Fruit fly (Drosophila melanogaster) whole organism, embryonic: ENCODE results near the gene rush.

Experiments used
- Atf3 ChIP-seq: fragments of 200-800 bp; sonication (Bioruptor generic); optimal IDR thresholded peaks from 3 replicates; lab custom pipeline; 2016; ENCODE audit warnings: missing biosample characterization, missing genetic modification characterization
- CG11085 ChIP-seq: fragments of 200-800 bp; sonication (Bioruptor generic); IDR thresholded peaks from 2 replicates; pipeline ENCODE4 v1.3.6; 2022; ENCODE audit warnings: missing biosample characterization, missing genetic modification characterization
- CG11398 ChIP-seq: fragments of 200-800 bp; sonication (Bioruptor generic); optimal IDR thresholded peaks from 2 replicates; lab custom pipeline; 2016; ENCODE audit warnings: missing biosample characterization, missing genetic modification characterization
- CG11723 ChIP-seq: fragments of 200-800 bp; sonication (Bioruptor generic); optimal IDR thresholded peaks from 2 replicates; lab custom pipeline; 2017; ENCODE audit warnings: missing biosample characterization, mild to moderate bottlenecking, missing genetic modification characterization
- CG12071 ChIP-seq: fragments of 200-800 bp; sonication (Bioruptor generic); optimal IDR thresholded peaks from 3 replicates; lab custom pipeline; 2018; ENCODE audit warnings: missing biosample characterization, mild to moderate bottlenecking, missing genetic modification characterization
- CG12299 ChIP-seq: fragments of 200-800 bp; sonication (Bioruptor generic); optimal IDR thresholded peaks from 2 replicates; lab custom pipeline; 2018; ENCODE audit warnings: missing biosample characterization, mild to moderate bottlenecking, missing genetic modification characterization
- CG13287 ChIP-seq: fragments of 200-800 bp; sonication (Bioruptor generic); IDR thresholded peaks from 2 replicates; pipeline ENCODE4 v1.3.6; 2022; ENCODE audit warnings: missing biosample characterization, missing genetic modification characterization; ENCODE audit not compliant: partially characterized antibody
- CG13624 ChIP-seq: fragments of 200-800 bp; sonication (Bioruptor generic); optimal IDR thresholded peaks from 2 replicates; lab custom pipeline; 2016; ENCODE audit warnings: missing biosample characterization, missing genetic modification characterization
- CG1602 ChIP-seq: fragments of 200-800 bp; sonication (Bioruptor generic); optimal IDR thresholded peaks from 3 replicates; lab custom pipeline; 2016; ENCODE audit warnings: missing biosample characterization, missing genetic modification characterization
- CG16815 ChIP-seq: fragments of 200-800 bp; sonication (Bioruptor generic); optimal IDR thresholded peaks from 3 replicates; lab custom pipeline; 2017; ENCODE audit warnings: missing biosample characterization, mild to moderate bottlenecking, missing genetic modification characterization
- CG16863 ChIP-seq: fragments of 200-800 bp; sonication (Bioruptor generic); optimal IDR thresholded peaks from 3 replicates; lab custom pipeline; 2016; ENCODE audit warnings: missing biosample characterization, missing genetic modification characterization
- CG17802 ChIP-seq: fragments of 200-800 bp; sonication (Bioruptor generic); optimal IDR thresholded peaks from 2 replicates; lab custom pipeline; 2018; ENCODE audit warnings: missing biosample characterization, mild to moderate bottlenecking, missing genetic modification characterization, moderate library complexity
- CG1792 ChIP-seq: fragments of 200-800 bp; sonication (Bioruptor generic); optimal IDR thresholded peaks from 2 replicates; lab custom pipeline; 2016; ENCODE audit warnings: missing biosample characterization, missing genetic modification characterization
- CG32772 ChIP-seq: fragments of 200-800 bp; sonication (Bioruptor generic); IDR thresholded peaks from 2 replicates; pipeline ENCODE4 v1.3.6; 2022; ENCODE audit warnings: missing biosample characterization, missing genetic modification characterization
- CG34376 ChIP-seq: fragments of 200-800 bp; sonication (Bioruptor generic); optimal IDR thresholded peaks from 2 replicates; lab custom pipeline; 2018; ENCODE audit warnings: missing biosample characterization, mild to moderate bottlenecking, missing genetic modification characterization
- CG4820 ChIP-seq: fragments of 200-800 bp; sonication (Bioruptor generic); optimal IDR thresholded peaks from 3 replicates; lab custom pipeline; 2016; ENCODE audit warnings: missing biosample characterization, missing genetic modification characterization
- CG7963 ChIP-seq: fragments of 200-800 bp; sonication (Bioruptor generic); IDR thresholded peaks from 3 replicates; pipeline ENCODE4 v1.3.6; 2022; ENCODE audit warnings: missing biosample characterization, missing genetic modification characterization; ENCODE audit not compliant: partially characterized antibody
- CG9437 ChIP-seq: fragments of 200-800 bp; sonication (Bioruptor generic); optimal IDR thresholded peaks from 2 replicates; lab custom pipeline; 2018; ENCODE audit warnings: missing biosample characterization, mild to moderate bottlenecking, missing genetic modification characterization
- D ChIP-seq, 2 experiments: fragments of 200-800 bp in 1 of 2; fragments of >200 bp in 1 of 2; sonication (Bioruptor generic) in 1 of 2; optimal IDR thresholded peaks; 2 replicates in 1 of 2; 3 replicates in 1 of 2; lab custom pipeline; 2017; ENCODE audit warnings: mild to moderate bottlenecking in 1 of 2, missing biosample characterization in 1 of 2, missing genetic modification characterization in 1 of 2, missing genetic modification reagents in 1 of 2
- Gug ChIP-seq: fragments of 200-800 bp; sonication (Bioruptor generic); IDR thresholded peaks from 4 replicates; pipeline ENCODE4 v1.3.6; 2022; ENCODE audit warnings: missing biosample characterization, missing genetic modification characterization
- H2.0 ChIP-seq: fragments of 200-800 bp; sonication (Bioruptor generic); IDR thresholded peaks from 2 replicates; pipeline ENCODE4 v1.3.6; 2022; ENCODE audit warnings: missing biosample characterization, missing genetic modification characterization
- HLH3B ChIP-seq: fragments of 200-800 bp; sonication (Bioruptor generic); IDR thresholded peaks from 2 replicates; pipeline ENCODE4 v1.3.6; 2022; ENCODE audit warnings: missing biosample characterization, missing genetic modification characterization
- HLH54F ChIP-seq: fragments of 200-800 bp; sonication (Bioruptor generic); optimal IDR thresholded peaks from 3 replicates; lab custom pipeline; 2016; ENCODE audit warnings: missing biosample characterization, missing genetic modification characterization
- HmgD ChIP-seq: fragments of 200-800 bp; sonication (Bioruptor generic); optimal IDR thresholded peaks from 3 replicates; lab custom pipeline; 2016; ENCODE audit warnings: missing biosample characterization, missing genetic modification characterization
- Hmr ChIP-seq: fragments of 200-800 bp; sonication (Bioruptor generic); optimal IDR thresholded peaks from 3 replicates; lab custom pipeline; 2017; ENCODE audit warnings: mild to moderate bottlenecking, missing biosample characterization, missing genetic modification reagents, missing genetic modification characterization
- Lpt ChIP-seq: fragments of >200 bp; optimal IDR thresholded peaks from 2 replicates; lab custom pipeline; 2018; ENCODE audit warnings: missing biosample characterization, missing genetic modification characterization
- Poxn ChIP-seq: fragments of 200-800 bp; sonication (Bioruptor generic); IDR thresholded peaks from 2 replicates; pipeline ENCODE4 v1.3.6; 2022; ENCODE audit warnings: missing biosample characterization, missing genetic modification characterization
- Six4 ChIP-seq: fragments of 200-800 bp; sonication (Bioruptor generic); optimal IDR thresholded peaks from 2 replicates; lab custom pipeline; 2016; ENCODE audit warnings: missing biosample characterization, missing genetic modification characterization
- Stat92E ChIP-seq, 3 experiments: fragments of >200 bp in 2 of 3; fragments of 200-800 bp in 1 of 3; sonication (Bioruptor generic) in 1 of 3; optimal IDR thresholded peaks; 2 replicates each; lab custom pipeline; 2017 to 2019; ENCODE audit warnings: missing biosample characterization in 3 of 3, missing genetic modification characterization in 3 of 3, mild to moderate bottlenecking in 1 of 3, moderate library complexity in 1 of 3
- Vsx1 ChIP-seq: fragments of 200-800 bp; sonication (Bioruptor generic); optimal IDR thresholded peaks from 2 replicates; lab custom pipeline; 2017; ENCODE audit warnings: missing biosample characterization, mild to moderate bottlenecking, missing genetic modification characterization, missing genetic modification reagents
- YL-1 ChIP-seq: fragments of 200-800 bp; sonication (Bioruptor generic); optimal IDR thresholded peaks from 3 replicates; lab custom pipeline; 2017; ENCODE audit warnings: missing biosample characterization, mild to moderate bottlenecking, missing genetic modification characterization
- ato ChIP-seq: fragments of 200-800 bp; sonication (Bioruptor generic); IDR thresholded peaks from 2 replicates; pipeline ENCODE4 v1.3.6; 2022; ENCODE audit warnings: missing biosample characterization, missing genetic modification characterization; ENCODE audit not compliant: partially characterized antibody
- cas ChIP-seq: fragments of 200-800 bp; sonication (Bioruptor generic); IDR thresholded peaks from 2 replicates; pipeline ENCODE4 v1.3.6; 2022; ENCODE audit warnings: missing biosample characterization, missing genetic modification characterization
- crc ChIP-seq: fragments of 200-800 bp; sonication (Bioruptor generic); optimal IDR thresholded peaks from 2 replicates; lab custom pipeline; 2016; ENCODE audit warnings: missing biosample characterization, missing genetic modification characterization
- danr ChIP-seq: fragments of 200-800 bp; sonication (Bioruptor generic); IDR thresholded peaks from 2 replicates; pipeline ENCODE4 v1.3.6; 2022; ENCODE audit warnings: missing biosample characterization, missing genetic modification characterization
- dimm ChIP-seq: fragments of 200-800 bp; sonication (Bioruptor generic); IDR thresholded peaks from 2 replicates; pipeline ENCODE4 v1.3.6; 2022; ENCODE audit warnings: missing biosample characterization, missing genetic modification characterization
- dmrt11E ChIP-seq: fragments of 200-800 bp; sonication (Bioruptor generic); optimal IDR thresholded peaks from 3 replicates; lab custom pipeline; 2018; ENCODE audit warnings: missing biosample characterization, mild to moderate bottlenecking, missing genetic modification characterization, moderate library complexity
- en ChIP-seq: fragments of 200-800 bp; sonication (Bioruptor generic); optimal IDR thresholded peaks from 2 replicates; lab custom pipeline; 2016; ENCODE audit warnings: missing biosample characterization, missing genetic modification characterization
- exex ChIP-seq: fragments of 200-800 bp; sonication (Bioruptor generic); optimal IDR thresholded peaks from 4 replicates; lab custom pipeline; 2018; ENCODE audit warnings: missing biosample characterization, mild to moderate bottlenecking, missing genetic modification characterization, moderate library complexity
- gcm ChIP-seq: fragments of 200-800 bp; sonication (Bioruptor generic); optimal IDR thresholded peaks from 2 replicates; lab custom pipeline; 2019; ENCODE audit warnings: missing biosample characterization, mild to moderate bottlenecking, missing genetic modification characterization, moderate library complexity
- hb ChIP-seq: fragments of 200-800 bp; sonication (Bioruptor generic); IDR thresholded peaks from 3 replicates; pipeline ENCODE4 v1.3.6; 2022; ENCODE audit warnings: missing biosample characterization, missing genetic modification characterization; ENCODE audit not compliant: partially characterized antibody
- her ChIP-seq: fragments of 200-800 bp; sonication (Bioruptor generic); optimal IDR thresholded peaks from 2 replicates; lab custom pipeline; 2016; ENCODE audit warnings: missing biosample characterization, missing genetic modification characterization
- jing ChIP-seq: fragments of 200-800 bp; sonication (Bioruptor generic); optimal IDR thresholded peaks from 2 replicates; lab custom pipeline; 2018; ENCODE audit warnings: missing biosample characterization, mild to moderate bottlenecking, missing genetic modification characterization
- prd ChIP-seq, 3 experiments: fragments of >200 bp in 2 of 3; fragments of 200-800 bp in 1 of 3; sonication (Bioruptor generic) in 1 of 3; optimal IDR thresholded peaks in 2 of 3; IDR thresholded peaks in 1 of 3; 2 replicates in 2 of 3; 3 replicates in 1 of 3; pipeline versions ENCODE4 v1.3.6 to Lab custom; 2017 to 2022; ENCODE audit warnings: missing biosample characterization in 1 of 3, missing genetic modification characterization in 1 of 3
- rib ChIP-seq: fragments of 200-800 bp; sonication (Bioruptor generic); IDR thresholded peaks from 2 replicates; pipeline ENCODE4 v1.3.6; 2022; ENCODE audit warnings: missing biosample characterization, missing genetic modification characterization
- sd ChIP-seq: fragments of 200-800 bp; sonication (Bioruptor generic); optimal IDR thresholded peaks from 3 replicates; lab custom pipeline; 2018; ENCODE audit warnings: missing biosample characterization, mild to moderate bottlenecking, missing genetic modification characterization, moderate library complexity
- sens-2 ChIP-seq: fragments of 200-800 bp; sonication (Bioruptor generic); IDR thresholded peaks from 2 replicates; pipeline ENCODE4 v1.3.6; 2022; ENCODE audit warnings: missing biosample characterization, missing genetic modification characterization
- ssp ChIP-seq: fragments of 200-800 bp; sonication (Bioruptor generic); IDR thresholded peaks from 2 replicates; pipeline ENCODE4 v1.3.6; 2022; ENCODE audit warnings: missing biosample characterization, missing genetic modification characterization
- tup ChIP-seq: fragments of 200-800 bp; sonication (Bioruptor generic); optimal IDR thresholded peaks from 2 replicates; lab custom pipeline; 2016; ENCODE audit warnings: missing biosample characterization, mild to moderate bottlenecking, missing genetic modification characterization, moderate library complexity
- tx ChIP-seq: fragments of 200-800 bp; sonication (Bioruptor generic); optimal IDR thresholded peaks from 2 replicates; lab custom pipeline; 2016; ENCODE audit warnings: missing biosample characterization, missing genetic modification characterization

rush gene

DNA sequence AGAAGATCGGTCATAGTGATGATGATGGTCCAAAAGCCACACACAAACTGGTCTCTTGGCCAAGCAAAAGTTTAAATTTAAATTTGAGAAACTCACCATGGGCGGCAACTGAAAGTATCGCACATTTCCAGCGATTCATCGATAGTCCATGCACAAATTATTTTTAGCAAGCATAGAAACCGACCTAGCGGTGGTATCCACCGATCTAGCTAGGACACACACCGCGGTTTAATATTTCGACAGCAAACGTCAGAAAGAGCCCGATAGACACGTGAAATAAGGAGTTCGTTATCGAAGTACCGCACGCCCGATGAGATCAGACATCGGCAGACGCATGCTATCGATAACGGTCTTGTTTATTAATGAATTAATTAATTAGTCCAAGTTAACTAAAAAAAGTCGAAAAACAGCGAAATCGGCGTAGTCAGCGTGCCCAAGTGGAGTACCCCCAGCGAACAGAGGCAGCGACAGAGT is 34.4 kb downstream of the rush start, which contains the start of gene CG14795 (continued):
- TF ChIP-seq tup (GFP tag; lab: Kevin White, UChicago): no peak
- no peak for TF ChIP-seq Six4 (GFP tag; lab: Kevin White, UChicago)
- no peak for TF ChIP-seq tx (GFP tag; lab: Kevin White, UChicago)
- TF ChIP-seq CG9437: no peak
- peak; percentile 8 for TF ChIP-seq dmrt11E (tag; lab: Kevin White, UChicago)
- TF ChIP-seq CG1602 (GFP tag; lab: Kevin White, UChicago): no peak
- 0 out of 2 replicates have a peak, but pooled peaks have one; percentile 28 for TF ChIP-seq ssp (GFP tag; lab: Robert Waterston, UW)
- TF ChIP-seq CG11085 (GFP tag; lab: Robert Waterston, UW): no peak
- peak; percentile 96 for TF ChIP-seq hb
- TF ChIP-seq CG12071: no peak
- TF ChIP-seq jing (GFP tag; lab: Kevin White, UChicago): no peak
- TF ChIP-seq HmgD (GFP tag; lab: Kevin White, UChicago): peak; percentile 84
- peak; percentile 80 for TF ChIP-seq Hmr (GFP tag; lab: Kevin White, UChicago)
- peak; percentile 29 for TF ChIP-seq YL-1
- peak; percentile 97 for TF ChIP-seq CG13287 (GFP tag; lab: Robert Waterston, UW)
- TF ChIP-seq Poxn (GFP tag; lab: Robert Waterston, UW): no peak
- TF ChIP-seq ato (GFP tag; lab: Robert Waterston, UW): peak; percentile 83
- no peak for TF ChIP-seq dimm (GFP tag; lab: Robert Waterston, UW)
- no peak for TF ChIP-seq D (optimal IDR thresholded peaks at IDR 0.05; lab: Kevin White, UChicago)
- TF ChIP-seq D (GFP tag; optimal IDR thresholded peaks at IDR 0.05; lab: Kevin White, UChicago): no peak
- no peak for TF ChIP-seq prd (optimal IDR thresholded peaks at IDR 0.05; lab: Kevin White, UChicago)
- TF ChIP-seq prd (GFP tag; IDR thresholded peaks at IDR 0.05; lab: Robert Waterston, UW): peak; percentile 5; the same call in 1 of the 3 replicates
- TF ChIP-seq Gug (GFP tag; lab: Robert Waterston, UW): peak; percentile 12; the same call in 1 of the 4 replicates
- TF ChIP-seq crc (GFP tag; lab: Kevin White, UChicago): no peak
- no peak for TF ChIP-seq H2.0 (GFP tag; lab: Robert Waterston, UW)
- TF ChIP-seq CG32772 (GFP tag; lab: Robert Waterston, UW): no peak
- peak; percentile 48; the same call in 1 of the 2 replicates for TF ChIP-seq cas (GFP tag; lab: Robert Waterston, UW)
- peak; percentile 78 for TF ChIP-seq her
- no peak for TF ChIP-seq rib (GFP tag; lab: Robert Waterston, UW)
- TF ChIP-seq HLH54F: peak; percentile 36
- TF ChIP-seq CG11398 (GFP tag; lab: Kevin White, UChicago): no peak
- TF ChIP-seq CG34376: no peak
- TF ChIP-seq CG11723 (GFP tag; lab: Kevin White, UChicago): no peak
- TF ChIP-seq CG17802 (tag; lab: Kevin White, UChicago): peak; percentile 31
- TF ChIP-seq danr (GFP tag; lab: Robert Waterston, UW): no peak
- TF ChIP-seq CG4820: no peak
- TF ChIP-seq sens-2 (GFP tag; lab: Robert Waterston, UW): no peak
- TF ChIP-seq Vsx1 (GFP tag; lab: Kevin White, UChicago): no peak
- TF ChIP-seq en (GFP tag; lab: Kevin White, UChicago): no peak
- peak; percentile 31 for TF ChIP-seq exex (tag; lab: Kevin White, UChicago)
- peak; percentile 60 for TF ChIP-seq CG13624 (GFP tag; lab: Kevin White, UChicago)
- no peak for TF ChIP-seq Lpt (GFP tag; lab: Kevin White, UChicago)
- TF ChIP-seq gcm: no peak
- TF ChIP-seq CG16863: no peak
- peak in 1 of 3 experiments; percentile 49 for TF ChIP-seq Stat92E (GFP tag; optimal IDR thresholded peaks at IDR 0.05; lab: Kevin White, UChicago)
- no peak for TF ChIP-seq HLH3B
- TF ChIP-seq CG12299 (tag; lab: Kevin White, UChicago): peak; percentile 52
- peak; percentile 67 for TF ChIP-seq sd (tag; lab: Kevin White, UChicago)
- TF ChIP-seq CG16815 (GFP tag; lab: Kevin White, UChicago): no peak
- peak; percentile 66 for TF ChIP-seq CG1792 (GFP tag; lab: Kevin White, UChicago)
- peak; percentile 90 for TF ChIP-seq CG7963 (GFP tag; lab: Robert Waterston, UW)
- peak; percentile 8 for TF ChIP-seq Atf3 (GFP tag; lab: Kevin White, UChicago)
